Worm (Caenorhabditis elegans): ENCODE measurements around the gene txt-12.

DNA sequence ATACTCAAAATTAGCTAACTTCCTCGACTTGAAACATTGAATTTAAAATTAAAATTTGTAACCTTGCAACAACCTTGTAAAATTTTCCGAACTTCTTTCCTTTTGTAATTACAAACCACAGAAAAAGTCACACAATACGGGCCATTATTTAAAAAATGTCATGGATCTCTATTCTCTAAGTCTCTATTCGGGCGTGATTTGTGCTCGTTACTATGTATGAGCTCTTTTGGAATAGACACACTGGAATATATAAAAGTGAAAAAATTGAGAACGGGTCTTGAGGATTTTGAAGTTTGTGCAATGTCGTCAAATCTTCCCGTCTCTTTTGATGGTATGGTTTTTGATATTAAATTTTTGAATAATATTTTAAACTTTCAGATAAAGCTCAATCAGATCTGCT lies 35.2 kb downstream of the txt-12 start, which contains the start of gene srr-7:
- TF ChIP-seq med-1 (GFP tag; optimal IDR thresholded peaks at IDR 0.05; ENCODE audit: insufficient read depth) (no peak), flt-1 (GFP tag; IDR thresholded peaks at IDR 0.05) (no peak), ref-1 (GFP tag; conservative IDR thresholded peaks at IDR 0.05) (no peak), tab-1 (GFP tag; IDR thresholded peaks at IDR 0.05) (no peak), ztf-23 (GFP tag; IDR thresholded peaks at IDR 0.05) (no peak), T22C8.4 (GFP tag; IDR thresholded peaks at IDR 0.05) (no peak)

All from whole organism, midembryonic.